Worm (Caenorhabditis elegans) whole organism, young adult: ENCODE measurements around the gene C07H4.1.
A peak's percentile ranks its signal among the peaks of the same experiment; 100 is the strongest.

ENCODE experiments used
- B0261.1 ChIP-seq: sonication (generic microtip); optimal IDR thresholded peaks from 2 replicates; lab custom pipeline; 2016; ENCODE audit warnings: mild to moderate bottlenecking, missing genetic modification characterization, moderate library complexity, missing compliant biosample characterization
- D2030.7 ChIP-seq: fragments of 200-800 bp; sonication (Bioruptor generic); IDR thresholded peaks from 2 replicates; pipeline ENCODE4 v1.3.6; 2022; ENCODE audit warnings: missing genetic modification reagents, missing genetic modification characterization, missing compliant biosample characterization
- F22D6.2 ChIP-seq: sonication (generic microtip); optimal IDR thresholded peaks from 2 replicates; lab custom pipeline; 2016; ENCODE audit warnings: mild to moderate bottlenecking, missing genetic modification characterization, missing compliant biosample characterization
- F23B12.7 ChIP-seq: sonication (generic microtip); optimal IDR thresholded peaks from 2 replicates; lab custom pipeline; 2017; ENCODE audit warnings: missing genetic modification characterization, mild to moderate bottlenecking, missing compliant biosample characterization, antibody characterized with exemption, moderate library complexity; ENCODE audit not compliant: insufficient read depth
- F55B11.4 ChIP-seq: sonication (generic microtip); optimal IDR thresholded peaks from 2 replicates; lab custom pipeline; 2016; ENCODE audit warnings: missing compliant biosample characterization, missing genetic modification characterization, borderline replicate concordance; ENCODE audit not compliant: insufficient read depth
- K12H6.12 ChIP-seq: fragments of 200-800 bp; sonication (Bioruptor generic); optimal IDR thresholded peaks from 2 replicates; lab custom pipeline; 2018; ENCODE audit warnings: mild to moderate bottlenecking, missing genetic modification characterization, missing compliant biosample characterization
- T07F8.4 ChIP-seq: sonication (generic microtip); optimal IDR thresholded peaks from 2 replicates; lab custom pipeline; 2016; ENCODE audit warnings: mild to moderate bottlenecking, missing genetic modification characterization, moderate library complexity, missing compliant biosample characterization
- T26A5.8 ChIP-seq: sonication (generic microtip); optimal IDR thresholded peaks from 2 replicates; lab custom pipeline; 2016; ENCODE audit warnings: missing genetic modification characterization, missing compliant biosample characterization
- Y56A3A.18 ChIP-seq: fragments of 200-800 bp; sonication (Bioruptor generic); IDR thresholded peaks from 2 replicates; pipeline ENCODE4 v1.3.6; 2022; ENCODE audit warnings: missing genetic modification reagents, missing genetic modification characterization, missing compliant biosample characterization
- Y67H2A.10 ChIP-seq: fragments of 200-800 bp; sonication (Bioruptor generic); conservative IDR thresholded peaks from 2 replicates; pipeline ENCODE4 v1.3.6; 2022; ENCODE audit warnings: missing genetic modification reagents, missing genetic modification characterization, missing compliant biosample characterization
- Y79H2A.3 ChIP-seq: fragments of 200-800 bp; sonication (Bioruptor generic); conservative IDR thresholded peaks from 2 replicates; pipeline ENCODE4 v1.3.6; 2022; ENCODE audit warnings: missing genetic modification reagents, missing genetic modification characterization, missing compliant biosample characterization
- ZK185.1 ChIP-seq: sonication (generic microtip); optimal IDR thresholded peaks from 2 replicates; lab custom pipeline; 2016; ENCODE audit warnings: mild to moderate bottlenecking, missing genetic modification characterization, missing compliant biosample characterization; ENCODE audit not compliant: poor library complexity, severe bottlenecking
- akir-1 ChIP-seq: fragments of 200-800 bp; sonication (Bioruptor generic); optimal IDR thresholded peaks from 2 replicates; lab custom pipeline; 2018; ENCODE audit warnings: mild to moderate bottlenecking, missing genetic modification characterization, moderate library complexity, missing compliant biosample characterization
- ama-1 ChIP-seq, 3 experiments: fragments of 150-350 bp in 1 of 3; sonication (generic microtip) in 2 of 3; optimal IDR thresholded peaks; 2 replicates each; lab custom pipeline; 2014 to 2018; ENCODE audit warnings: missing biosample characterization in 2 of 3, missing genetic modification characterization in 2 of 3, missing genetic modification reagents in 2 of 3
- aptf-2 ChIP-seq: fragments of 200-800 bp; sonication (Bioruptor generic); conservative IDR thresholded peaks from 2 replicates; pipeline ENCODE4 v1.3.6; 2022; ENCODE audit warnings: missing genetic modification reagents, missing genetic modification characterization, missing compliant biosample characterization
- atf-7 ChIP-seq: sonication (generic microtip); optimal IDR thresholded peaks from 2 replicates; lab custom pipeline; 2017; ENCODE audit warnings: mild to moderate bottlenecking, missing genetic modification characterization, missing compliant biosample characterization
- athp-1 ChIP-seq: sonication (generic microtip); optimal IDR thresholded peaks from 2 replicates; lab custom pipeline; 2017; ENCODE audit warnings: mild to moderate bottlenecking, missing genetic modification characterization, missing compliant biosample characterization
- attf-3 ChIP-seq: fragments of 200-800 bp; sonication (Bioruptor generic); conservative IDR thresholded peaks from 2 replicates; pipeline ENCODE4 v1.3.6; 2022; ENCODE audit warnings: missing genetic modification reagents, missing genetic modification characterization, missing compliant biosample characterization
- bed-1 ChIP-seq: fragments of 200-800 bp; sonication (Bioruptor generic); IDR thresholded peaks from 2 replicates; pipeline ENCODE4 v1.3.6; 2022; ENCODE audit warnings: missing genetic modification reagents, missing genetic modification characterization, missing compliant biosample characterization
- bed-2 ChIP-seq: fragments of 200-800 bp; sonication (Bioruptor generic); IDR thresholded peaks from 2 replicates; pipeline ENCODE4 v1.3.6; 2022; ENCODE audit warnings: missing genetic modification reagents, missing genetic modification characterization, missing compliant biosample characterization
- ccch-3 ChIP-seq: fragments of 200-800 bp; sonication (Bioruptor generic); optimal IDR thresholded peaks from 2 replicates; lab custom pipeline; 2018; ENCODE audit warnings: mild to moderate bottlenecking, missing genetic modification characterization, missing compliant biosample characterization
- dox-1 ChIP-seq: fragments of 200-800 bp; sonication (Bioruptor generic); IDR thresholded peaks from 2 replicates; pipeline ENCODE4 v1.3.6; 2022; ENCODE audit warnings: missing genetic modification reagents, missing genetic modification characterization, missing compliant biosample characterization
- efl-1 ChIP-seq: fragments of 150-350 bp; optimal IDR thresholded peaks from 2 replicates; lab custom pipeline; 2014; ENCODE audit warnings: missing biosample characterization, missing genetic modification reagents, missing genetic modification characterization
- egl-44 ChIP-seq: fragments of 200-800 bp; sonication (Bioruptor generic); IDR thresholded peaks from 2 replicates; pipeline ENCODE4 v1.3.6; 2022; ENCODE audit warnings: missing genetic modification reagents, missing genetic modification characterization, missing compliant biosample characterization
- ets-4 ChIP-seq: fragments of 200-800 bp; sonication (Bioruptor generic); optimal IDR thresholded peaks from 2 replicates; lab custom pipeline; 2018; ENCODE audit warnings: mild to moderate bottlenecking, missing genetic modification characterization, missing compliant biosample characterization
- him-1 ChIP-seq: sonication (generic microtip); optimal IDR thresholded peaks from 2 replicates; lab custom pipeline; 2016; ENCODE audit warnings: missing genotype, missing genetic modification reagents, missing genetic modification characterization, missing compliant biosample characterization
- hlh-12 ChIP-seq: sonication (generic microtip); optimal IDR thresholded peaks from 2 replicates; lab custom pipeline; 2016; ENCODE audit warnings: missing genetic modification characterization, missing compliant biosample characterization
- hmg-1.2 ChIP-seq: fragments of 200-800 bp; sonication (Bioruptor generic); IDR thresholded peaks from 2 replicates; pipeline ENCODE4 v1.3.6; 2022; ENCODE audit warnings: missing genetic modification reagents, missing genetic modification characterization, missing compliant biosample characterization
- lag-1 ChIP-seq: fragments of 200-800 bp; sonication (Bioruptor generic); IDR thresholded peaks from 2 replicates; pipeline ENCODE4 v1.3.6; 2022; ENCODE audit warnings: missing genetic modification reagents, missing genetic modification characterization, missing compliant biosample characterization
- let-526 ChIP-seq: fragments of 200-800 bp; sonication (Bioruptor generic); IDR thresholded peaks from 2 replicates; pipeline ENCODE4 v1.3.6; 2022; ENCODE audit warnings: missing genetic modification reagents, missing genetic modification characterization, missing compliant biosample characterization
- lin-35 ChIP-seq, 3 experiments: fragments of 150-350 bp in 2 of 3; sonication (generic microtip) in 1 of 3; optimal IDR thresholded peaks; 2 replicates each; lab custom pipeline; 2014 to 2018; ENCODE audit warnings: missing biosample characterization in 3 of 3, missing genetic modification characterization in 3 of 3, missing genetic modification reagents in 3 of 3
- lsy-27 ChIP-seq: sonication (generic microtip); optimal IDR thresholded peaks from 2 replicates; lab custom pipeline; 2017; ENCODE audit warnings: missing genetic modification characterization, mild to moderate bottlenecking, missing compliant biosample characterization, antibody characterized with exemption, missing genotype, borderline replicate concordance; ENCODE audit not compliant: insufficient read depth
- mes-4 ChIP-seq: sonication (generic microtip); optimal IDR thresholded peaks from 2 replicates; lab custom pipeline; 2016; ENCODE audit warnings: missing genotype, missing genetic modification characterization, missing compliant biosample characterization
- nhr-27 ChIP-seq: fragments of 200-800 bp; sonication (Bioruptor generic); optimal IDR thresholded peaks from 2 replicates; lab custom pipeline; 2018; ENCODE audit warnings: mild to moderate bottlenecking, missing genetic modification characterization, moderate library complexity, missing compliant biosample characterization
- pha-4 ChIP-seq: fragments of 150-350 bp; sonication (generic microtip); optimal IDR thresholded peaks from 2 replicates; lab custom pipeline; 2014; ENCODE audit warnings: missing biosample characterization, missing genetic modification reagents, missing genetic modification characterization
- rpc-1 ChIP-seq, 2 experiments: fragments of 150-350 bp in 1 of 2; sonication (generic microtip) in 1 of 2; optimal IDR thresholded peaks; 2 replicates each; lab custom pipeline; 2014 to 2018; ENCODE audit warnings: missing biosample characterization in 1 of 2, missing genetic modification characterization in 1 of 2, missing genetic modification reagents in 1 of 2, missing genotype in 1 of 2
- sea-2 ChIP-seq: fragments of 200-800 bp; sonication (Bioruptor generic); IDR thresholded peaks from 2 replicates; pipeline ENCODE4 v1.3.6; 2022; ENCODE audit warnings: missing genetic modification characterization, missing compliant biosample characterization
- tbx-9 ChIP-seq: sonication (generic microtip); optimal IDR thresholded peaks from 2 replicates; lab custom pipeline; 2016; ENCODE audit warnings: borderline replicate concordance, missing genetic modification characterization, inconsistent platforms, missing compliant biosample characterization
- zim-3 ChIP-seq: sonication (generic microtip); optimal IDR thresholded peaks from 2 replicates; lab custom pipeline; 2017; ENCODE audit warnings: mild to moderate bottlenecking, missing genetic modification characterization, moderate library complexity, missing compliant biosample characterization
- ztf-3 ChIP-seq: fragments of 200-800 bp; sonication (Bioruptor generic); optimal IDR thresholded peaks from 2 replicates; lab custom pipeline; 2018; ENCODE audit warnings: mild to moderate bottlenecking, missing genetic modification characterization, missing compliant biosample characterization

Gene C07H4.1

ce11 chrII:9057035-9057668, 36.3 kb downstream of the C07H4.1 start, which contains the start of gene rpl-32 (continued):
- peak; percentile 26 for TF ChIP-seq ZK185.1
- peak; percentile 77 for TF ChIP-seq D2030.7
- no peak for TF ChIP-seq F22D6.2 (tag; lab: Kevin White, UChicago)
- TF ChIP-seq him-1 (tag; lab: Kevin White, UChicago), result no peak
- peak; percentile 19 for TF ChIP-seq K12H6.12 (tag; lab: Kevin White, UChicago)
- no peak for TF ChIP-seq aptf-2
- no peak for TF ChIP-seq ama-1 (optimal IDR thresholded peaks at IDR 0.05; lab: Kevin White, UChicago)
- TF ChIP-seq ama-1 (GFP tag; optimal IDR thresholded peaks at IDR 0.05; lab: Kevin White, UChicago), result no peak
- no peak for TF ChIP-seq ztf-3 (GFP tag; lab: Kevin White, UChicago)
- TF ChIP-seq Y67H2A.10, result no peak
- no peak for TF ChIP-seq bed-1
- no peak for TF ChIP-seq atf-7
- TF ChIP-seq let-526, result no peak
- TF ChIP-seq rpc-1 (optimal IDR thresholded peaks at IDR 0.05; lab: Kevin White, UChicago), result no peak
- TF ChIP-seq rpc-1 (tag; optimal IDR thresholded peaks at IDR 0.05; lab: Kevin White, UChicago), result no peak
- TF ChIP-seq akir-1 (GFP tag; lab: Kevin White, UChicago), result no peak
- no peak for TF ChIP-seq nhr-27 (tag; lab: Kevin White, UChicago)
- no peak for TF ChIP-seq mes-4 (tag; lab: Kevin White, UChicago)
- TF ChIP-seq zim-3 (tag; lab: Kevin White, UChicago), result no peak
- no peak for TF ChIP-seq tbx-9 (tag; lab: Kevin White, UChicago)
- TF ChIP-seq Y56A3A.18 (GFP tag; lab: Robert Waterston, UW), result no peak
- no peak for TF ChIP-seq lsy-27
- peak; percentile 66 for TF ChIP-seq F23B12.7 (tag; lab: Kevin White, UChicago)
- TF ChIP-seq hlh-12, result no peak
- no peak for TF ChIP-seq Y79H2A.3
- no peak for TF ChIP-seq T26A5.8 (tag; lab: Kevin White, UChicago)
- no peak for TF ChIP-seq lag-1 (GFP tag; lab: Robert Waterston, UW)
- no peak for TF ChIP-seq egl-44
- no peak for TF ChIP-seq sea-2 (GFP tag; lab: Robert Waterston, UW)
- TF ChIP-seq dox-1 (GFP tag; lab: Robert Waterston, UW), result peak; percentile 83
- peak; percentile 63 for TF ChIP-seq attf-3
- TF ChIP-seq ets-4 (GFP tag; lab: Kevin White, UChicago), result no peak
- TF ChIP-seq efl-1 (GFP tag; lab: Kevin White, UChicago), result peak; percentile 58
- TF ChIP-seq athp-1 (tag; lab: Kevin White, UChicago), result no peak
- TF ChIP-seq T07F8.4 (tag; lab: Kevin White, UChicago), result no peak
- TF ChIP-seq lin-35 (GFP tag; optimal IDR thresholded peaks at IDR 0.05; lab: Kevin White, UChicago), result peak in 1 of 3 experiments; percentile 55
- TF ChIP-seq F55B11.4 (tag; lab: Kevin White, UChicago), result no peak
- no peak for TF ChIP-seq bed-2 (GFP tag; lab: Robert Waterston, UW)
- TF ChIP-seq hmg-1.2, result peak; percentile 91
- no peak for TF ChIP-seq pha-4 (tag; lab: Kevin White, UChicago)
- no peak for TF ChIP-seq B0261.1 (tag; lab: Kevin White, UChicago)
- TF ChIP-seq ccch-3, result no peak
